Worm (Caenorhabditis elegans): ENCODE results near the gene srt-40.

The srt-40 gene

DNA sequence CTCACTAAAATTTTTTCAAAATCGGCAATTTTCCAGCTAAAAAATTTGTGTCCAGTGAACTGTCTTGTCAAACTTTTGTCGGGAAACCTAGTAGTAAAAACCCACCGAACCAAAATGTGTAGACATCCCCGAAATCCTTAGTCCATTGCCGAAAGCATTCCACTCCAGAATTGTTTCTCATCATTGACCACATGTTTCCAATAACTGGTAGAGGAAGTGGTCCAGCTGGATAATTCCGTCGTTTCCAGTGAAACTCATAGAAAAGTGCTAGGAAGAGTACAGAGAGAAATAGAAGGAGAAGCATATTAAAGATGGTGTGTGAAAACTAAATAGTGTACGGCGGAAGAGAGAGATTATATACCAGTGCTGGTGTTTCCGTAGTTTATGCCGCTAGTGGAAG is 2.0 kb downstream of the srt-40 start, which contains the start of gene cyp-33C12:
Gene cyp-33C12, minus strand, starts transcription at position 321 of the 400 bp plus-strand sequence.
- TF ChIP-seq fkh-10 (GFP tag; optimal IDR thresholded peaks at IDR 0.05) (no peak), ahr-1 (tag; optimal IDR thresholded peaks at IDR 0.05) (no peak), ceh-2 (tag; optimal IDR thresholded peaks at IDR 0.05) (no peak), lim-6 (tag; optimal IDR thresholded peaks at IDR 0.05) (no peak), C08G9.2 (tag; optimal IDR thresholded peaks at IDR 0.05) (no peak), ceh-30 (tag; optimal IDR thresholded peaks at IDR 0.05) (no peak), pag-3 (tag; optimal IDR thresholded peaks at IDR 0.05; ENCODE audit: borderline replicate concordance) (no peak), ceh-9 (tag; optimal IDR thresholded peaks at IDR 0.05) (no peak), ceh-48 (tag; optimal IDR thresholded peaks at IDR 0.05) (no peak), Y22D7AL.16 (tag; optimal IDR thresholded peaks at IDR 0.05) (no peak)

DNA sequence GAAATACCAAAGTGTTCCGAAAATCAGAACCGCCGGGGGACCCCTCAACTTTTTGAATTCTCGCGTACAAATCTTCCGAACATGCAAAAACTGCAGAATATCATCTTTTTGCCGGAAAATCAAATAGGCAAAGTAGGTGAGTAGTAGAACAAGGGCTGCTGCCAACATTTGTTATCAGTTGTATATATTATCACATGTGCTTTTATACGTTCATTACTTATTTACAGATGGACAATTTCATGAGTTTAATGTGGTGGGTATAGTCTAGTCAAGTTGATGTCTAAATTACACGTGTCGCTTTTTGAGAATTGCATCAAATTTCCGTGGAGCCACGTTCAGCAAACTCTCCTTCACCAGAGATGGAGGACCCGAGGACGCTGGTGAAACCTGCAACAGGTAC is 4.8 kb downstream of the srt-40 start, which contains the start of gene cyp-32B1:
Gene cyp-32B1, minus strand, starts transcription at position 176 of the 400 bp plus-strand sequence.
- no peak for TF ChIP-seq syd-9 (tag; optimal IDR thresholded peaks at IDR 0.05)
- no peak for TF ChIP-seq ahr-1 (tag; optimal IDR thresholded peaks at IDR 0.05)

DNA sequence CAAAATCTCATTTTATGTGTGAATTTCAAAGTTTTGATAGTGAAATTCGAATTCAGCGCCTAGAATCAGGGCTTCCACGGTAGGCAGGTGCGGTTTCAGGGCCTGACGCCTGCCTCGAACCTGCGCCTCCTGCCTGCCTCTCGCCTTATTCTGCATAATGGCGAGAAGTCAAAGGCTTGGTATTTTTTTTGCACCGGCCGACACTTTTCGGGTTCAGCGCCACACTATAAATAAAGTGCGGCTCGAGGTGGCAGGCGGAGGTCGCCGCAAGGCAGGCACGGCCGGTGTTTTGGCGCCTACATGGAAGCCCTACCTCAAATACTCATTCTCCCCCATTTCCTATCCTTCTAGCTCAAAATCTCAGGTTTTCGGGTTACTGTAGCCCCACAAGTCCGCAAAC is 5.7 kb downstream of the srt-40 start:
- TF ChIP-seq hlh-13 (GFP tag; optimal IDR thresholded peaks at IDR 0.05): no peak
- TF ChIP-seq syd-9 (tag; optimal IDR thresholded peaks at IDR 0.05): no peak
- no peak for TF ChIP-seq nhr-232 (tag; optimal IDR thresholded peaks at IDR 0.05)
- no peak for TF ChIP-seq T23F11.4 (GFP tag; optimal IDR thresholded peaks at IDR 0.05)
- no peak for TF ChIP-seq unc-86 (tag; optimal IDR thresholded peaks at IDR 0.05)
- no peak for TF ChIP-seq gmeb-2 (tag; optimal IDR thresholded peaks at IDR 0.05)
- TF ChIP-seq ztf-16 (tag; optimal IDR thresholded peaks at IDR 0.05): no peak
- TF ChIP-seq sox-4 (tag; optimal IDR thresholded peaks at IDR 0.05): no peak
- TF ChIP-seq fkh-6 (tag; optimal IDR thresholded peaks at IDR 0.05): no peak
- no peak for TF ChIP-seq madf-2 (tag; optimal IDR thresholded peaks at IDR 0.05)

DNA sequence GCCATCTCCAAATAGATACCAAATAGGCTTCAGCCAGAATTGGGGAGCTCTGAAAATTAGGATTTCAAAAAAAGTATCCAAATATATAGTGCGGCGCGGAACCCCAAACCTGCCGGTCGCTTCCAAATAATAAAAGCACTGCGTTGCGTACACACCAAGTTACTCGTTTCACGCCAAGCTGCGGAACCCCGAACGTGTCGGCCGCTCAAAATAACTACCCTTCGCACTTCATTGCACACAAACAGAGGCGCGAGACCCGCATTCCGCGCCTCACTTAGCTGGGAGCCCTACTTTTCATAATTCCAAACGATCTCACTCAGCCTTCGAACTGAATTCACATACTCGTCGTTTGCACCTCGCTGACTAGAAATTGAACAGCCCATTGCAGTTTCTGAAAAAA is 6.5 kb downstream of the srt-40 start:
- TF ChIP-seq hlh-15 (tag; optimal IDR thresholded peaks at IDR 0.05): no peak
- TF ChIP-seq pag-3 (tag; optimal IDR thresholded peaks at IDR 0.05; ENCODE audit: borderline replicate concordance): no peak
- TF ChIP-seq che-1 (tag; optimal IDR thresholded peaks at IDR 0.05): no peak
- TF ChIP-seq ceh-48 (tag; optimal IDR thresholded peaks at IDR 0.05): no peak
- TF ChIP-seq ref-2 (tag; optimal IDR thresholded peaks at IDR 0.05): no peak
- no peak for TF ChIP-seq elt-4 (tag; optimal IDR thresholded peaks at IDR 0.05)

DNA sequence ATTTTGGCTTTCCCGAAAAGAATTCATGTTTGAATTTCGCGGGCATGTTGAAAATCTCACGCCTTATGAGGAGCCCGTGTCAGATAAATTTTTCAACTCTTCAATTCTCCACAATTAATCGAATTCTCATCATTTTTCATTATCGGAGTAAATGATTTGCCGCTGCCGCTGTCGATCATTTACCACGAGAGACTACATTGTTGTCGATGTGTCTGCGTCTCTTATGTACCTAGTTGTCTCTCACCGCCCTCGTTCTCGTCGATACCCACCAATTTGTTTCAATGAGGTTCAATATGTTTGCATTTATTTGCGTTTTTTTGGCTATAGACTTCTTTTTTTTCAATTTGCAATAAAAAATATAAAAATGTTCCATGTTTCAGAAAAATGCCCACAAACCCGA is 14.0 kb downstream of the srt-40 start, which contains the start of gene nhr-13:
Gene nhr-13, plus strand, starts transcription at position 369 of the 400 bp plus-strand sequence.
- TF ChIP-seq T23F11.4 (GFP tag; optimal IDR thresholded peaks at IDR 0.05) (no peak), pha-2 (tag; optimal IDR thresholded peaks at IDR 0.05) (no peak), nfya-1 (tag; optimal IDR thresholded peaks at IDR 0.05) (no peak), zip-5 (tag; optimal IDR thresholded peaks at IDR 0.05) (no peak), npax-4 (tag; optimal IDR thresholded peaks at IDR 0.05) (no peak), ceh-18 (tag; optimal IDR thresholded peaks at IDR 0.05) (no peak), ceh-30 (tag; optimal IDR thresholded peaks at IDR 0.05) (no peak), K09A11.1 (tag; optimal IDR thresholded peaks at IDR 0.05; ENCODE audit: insufficient read depth) (no peak)

DNA sequence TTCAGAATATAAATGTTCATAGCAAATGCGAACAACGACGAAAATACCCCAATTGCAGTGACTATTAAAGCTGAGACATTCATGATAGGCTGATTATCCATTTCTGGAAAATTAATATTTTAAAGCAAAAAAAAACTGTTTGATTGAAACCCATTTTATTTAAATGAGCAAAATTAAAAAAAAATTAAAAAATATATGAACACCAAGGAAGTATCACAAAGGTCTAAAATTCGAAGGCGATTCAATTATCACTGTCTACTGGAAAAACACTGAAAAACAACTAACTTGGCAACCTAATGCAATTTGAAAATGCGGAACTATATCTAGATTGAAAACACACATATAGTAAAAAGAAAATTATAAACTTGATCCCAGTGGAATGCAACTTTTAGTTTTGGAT is 15.0 kb downstream of the srt-40 start, which contains the start of gene srbc-42:
Gene srbc-42, minus strand, starts transcription at position 101 of the 400 bp plus-strand sequence.
- TF ChIP-seq ceh-45 (GFP tag; IDR thresholded peaks at IDR 0.05): no peak
- TF ChIP-seq sox-4 (tag; optimal IDR thresholded peaks at IDR 0.05): no peak
- TF ChIP-seq ceh-19 (GFP tag; optimal IDR thresholded peaks at IDR 0.05): no peak
- no peak for TF ChIP-seq ets-4 (tag; optimal IDR thresholded peaks at IDR 0.05)
- TF ChIP-seq ahr-1 (tag; optimal IDR thresholded peaks at IDR 0.05): no peak
- TF ChIP-seq dmd-4 (tag; optimal IDR thresholded peaks at IDR 0.05; ENCODE audit: borderline replicate concordance): no peak
- TF ChIP-seq syd-9 (tag; optimal IDR thresholded peaks at IDR 0.05): no peak
- TF ChIP-seq tbx-7 (tag; optimal IDR thresholded peaks at IDR 0.05): no peak
- no peak for TF ChIP-seq C38D4.7 (GFP tag; optimal IDR thresholded peaks at IDR 0.05)
- no peak for TF ChIP-seq pag-3 (tag; optimal IDR thresholded peaks at IDR 0.05; ENCODE audit: borderline replicate concordance)
- no peak for TF ChIP-seq pax-1 (tag; optimal IDR thresholded peaks at IDR 0.05)
- TF ChIP-seq eyg-1 (tag; optimal IDR thresholded peaks at IDR 0.05): no peak
- no peak for TF ChIP-seq pha-4 (tag; optimal IDR thresholded peaks at IDR 0.05)

Data from whole organism, late embryonic.